Worm (Caenorhabditis elegans) whole organism, late embryonic: ENCODE results near the gene C25F9.12.

Source experiments
- C08G9.2 ChIP-seq: sonication (generic microtip); optimal IDR thresholded peaks from 2 replicates; lab custom pipeline; 2016; ENCODE audit warnings: mild to moderate bottlenecking, missing genetic modification characterization, moderate library complexity, missing compliant biosample characterization
- C38D4.7 ChIP-seq: fragments of 200-800 bp; sonication (Bioruptor generic); optimal IDR thresholded peaks from 2 replicates; lab custom pipeline; 2018; ENCODE audit warnings: mild to moderate bottlenecking, missing genetic modification characterization, moderate library complexity, missing compliant biosample characterization
- F13H6.1 ChIP-seq: sonication (generic microtip); optimal IDR thresholded peaks from 2 replicates; lab custom pipeline; 2016; ENCODE audit warnings: missing genetic modification characterization, missing compliant biosample characterization
- K02D7.2 ChIP-seq: sonication (generic microtip); optimal IDR thresholded peaks from 2 replicates; lab custom pipeline; 2017; ENCODE audit warnings: mild to moderate bottlenecking, missing genetic modification characterization, missing compliant biosample characterization
- T23F11.4 ChIP-seq: fragments of 200-800 bp; sonication (Bioruptor generic); optimal IDR thresholded peaks from 2 replicates; lab custom pipeline; 2018; ENCODE audit warnings: mild to moderate bottlenecking, missing genetic modification characterization, missing compliant biosample characterization
- ama-1 ChIP-seq: fragments of 150-350 bp; optimal IDR thresholded peaks from 2 replicates; lab custom pipeline; 2014
- ceh-14 ChIP-seq: sonication (generic microtip); optimal IDR thresholded peaks from 2 replicates; lab custom pipeline; 2016; ENCODE audit warnings: missing genotype, missing genetic modification characterization, missing compliant biosample characterization
- ceh-18 ChIP-seq: sonication (generic microtip); optimal IDR thresholded peaks from 2 replicates; lab custom pipeline; 2016; ENCODE audit warnings: missing genetic modification characterization, missing compliant biosample characterization
- ceh-30 ChIP-seq: fragments of 150-350 bp; optimal IDR thresholded peaks from 2 replicates; lab custom pipeline; 2014; ENCODE audit warnings: missing biosample characterization, missing genetic modification characterization
- ceh-31 ChIP-seq: sonication (generic microtip); optimal IDR thresholded peaks from 2 replicates; lab custom pipeline; 2016; ENCODE audit warnings: missing genetic modification characterization, missing compliant biosample characterization
- ceh-34 ChIP-seq: sonication (generic microtip); optimal IDR thresholded peaks from 2 replicates; lab custom pipeline; 2016; ENCODE audit warnings: mild to moderate bottlenecking, missing genetic modification characterization, missing compliant biosample characterization
- ceh-6 ChIP-seq: fragments of 200-800 bp; sonication (Bioruptor generic); optimal IDR thresholded peaks from 2 replicates; lab custom pipeline; 2018; ENCODE audit warnings: mild to moderate bottlenecking, missing genetic modification characterization, missing compliant biosample characterization
- ceh-9 ChIP-seq: sonication (generic microtip); optimal IDR thresholded peaks from 2 replicates; lab custom pipeline; 2016; ENCODE audit warnings: mild to moderate bottlenecking, missing genetic modification characterization, inconsistent platforms, missing compliant biosample characterization
- fax-1 ChIP-seq: sonication (generic microtip); optimal IDR thresholded peaks from 2 replicates; lab custom pipeline; 2016; ENCODE audit warnings: missing genotype, missing genetic modification characterization, missing compliant biosample characterization
- fkh-6 ChIP-seq: sonication (generic microtip); optimal IDR thresholded peaks from 2 replicates; lab custom pipeline; 2016; ENCODE audit warnings: missing genetic modification characterization, missing compliant biosample characterization
- hlh-13 ChIP-seq: fragments of 200-800 bp; sonication (Bioruptor generic); optimal IDR thresholded peaks from 2 replicates; lab custom pipeline; 2018; ENCODE audit warnings: mild to moderate bottlenecking, missing genetic modification characterization, missing compliant biosample characterization
- hlh-15 ChIP-seq: sonication (generic microtip); optimal IDR thresholded peaks from 2 replicates; lab custom pipeline; 2016; ENCODE audit warnings: missing genetic modification characterization, missing compliant biosample characterization
- hlh-30 ChIP-seq: sonication (generic microtip); optimal IDR thresholded peaks from 2 replicates; lab custom pipeline; 2017; ENCODE audit warnings: antibody characterized with exemption, missing genetic modification characterization, missing compliant biosample characterization; ENCODE audit not compliant: insufficient read depth
- hlh-6 ChIP-seq: sonication (generic microtip); optimal IDR thresholded peaks from 2 replicates; lab custom pipeline; 2016; ENCODE audit warnings: missing genotype, missing genetic modification characterization, missing compliant biosample characterization
- hlh-8 ChIP-seq: sonication (generic microtip); optimal IDR thresholded peaks from 2 replicates; lab custom pipeline; 2016; ENCODE audit warnings: missing genotype, missing genetic modification characterization, missing compliant biosample characterization
- lim-6 ChIP-seq: sonication (generic microtip); optimal IDR thresholded peaks from 2 replicates; lab custom pipeline; 2016; ENCODE audit warnings: missing genetic modification characterization, missing compliant biosample characterization
- madf-2 ChIP-seq: sonication (generic microtip); optimal IDR thresholded peaks from 2 replicates; lab custom pipeline; 2017; ENCODE audit warnings: missing genetic modification characterization, missing compliant biosample characterization
- pag-3 ChIP-seq: sonication (generic microtip); optimal IDR thresholded peaks from 2 replicates; lab custom pipeline; 2016; ENCODE audit warnings: missing compliant biosample characterization, missing genetic modification characterization, borderline replicate concordance
- pat-9 ChIP-seq: fragments of 200-800 bp; sonication (Bioruptor generic); optimal IDR thresholded peaks from 2 replicates; lab custom pipeline; 2018; ENCODE audit warnings: mild to moderate bottlenecking, missing genetic modification characterization, moderate library complexity, missing compliant biosample characterization
- pax-1 ChIP-seq: fragments of 150-350 bp; optimal IDR thresholded peaks from 2 replicates; lab custom pipeline; 2014; ENCODE audit warnings: missing biosample characterization, missing genetic modification characterization
- pha-2 ChIP-seq: sonication (generic microtip); optimal IDR thresholded peaks from 2 replicates; lab custom pipeline; 2017; ENCODE audit warnings: mild to moderate bottlenecking, missing genetic modification characterization, missing compliant biosample characterization
- pros-1 ChIP-seq: fragments of 150-350 bp; optimal IDR thresholded peaks from 2 replicates; lab custom pipeline; 2014; ENCODE audit warnings: missing biosample characterization, missing genetic modification reagents, missing genetic modification characterization
- rnt-1 ChIP-seq: sonication (generic microtip); optimal IDR thresholded peaks from 2 replicates; lab custom pipeline; 2016; ENCODE audit warnings: missing genetic modification characterization, missing compliant biosample characterization
- sox-2 ChIP-seq: fragments of 200-800 bp; sonication (Bioruptor generic); IDR thresholded peaks from 2 replicates; pipeline ENCODE4 v1.3.6; 2022; ENCODE audit warnings: missing genetic modification reagents, missing genetic modification characterization, missing compliant biosample characterization
- ttx-3 ChIP-seq: sonication (generic microtip); optimal IDR thresholded peaks from 2 replicates; lab custom pipeline; 2016; ENCODE audit warnings: missing genetic modification reagents, missing genetic modification characterization, missing compliant biosample characterization
- unc-3 ChIP-seq, 2 experiments: fragments of 200-800 bp in 1 of 2; sonication (Bioruptor generic) in 1 of 2; sonication (generic microtip) in 1 of 2; conservative IDR thresholded peaks in 1 of 2; optimal IDR thresholded peaks in 1 of 2; 2 replicates each; pipeline versions ENCODE4 v1.3.6 to Lab custom; 2016 to 2022; ENCODE audit warnings: missing compliant biosample characterization in 2 of 2, missing genetic modification characterization in 2 of 2, missing genetic modification reagents in 1 of 2
- zip-5 ChIP-seq: sonication (generic microtip); optimal IDR thresholded peaks from 2 replicates; lab custom pipeline; 2016; ENCODE audit warnings: missing genetic modification characterization, missing compliant biosample characterization
- ztf-16 ChIP-seq: sonication (generic microtip); optimal IDR thresholded peaks from 2 replicates; lab custom pipeline; 2017; ENCODE audit warnings: missing genetic modification characterization, missing compliant biosample characterization

Gene C25F9.12

ce11 chrV:19396576-19397313, 6.0 kb downstream of the C25F9.12 start:
- TF ChIP-seq hlh-30 (no peak), sox-2 (GFP tag; lab: Robert Waterston, UW) (no peak), ama-1 (no peak), K02D7.2 (tag; lab: Kevin White, UChicago) (no peak), ceh-14 (tag; lab: Kevin White, UChicago) (no peak), fax-1 (no peak), pax-1 (tag; lab: Kevin White, UChicago) (no peak), ceh-9 (tag; lab: Kevin White, UChicago) (no peak), F13H6.1 (tag; lab: Kevin White, UChicago) (no peak), pat-9 (tag; lab: Kevin White, UChicago) (no peak), T23F11.4 (GFP tag; lab: Kevin White, UChicago) (no peak), zip-5 (tag; lab: Kevin White, UChicago) (no peak), fkh-6 (tag; lab: Kevin White, UChicago) (no peak), ceh-18 (tag; lab: Kevin White, UChicago) (no peak), ceh-31 (tag; lab: Kevin White, UChicago) (no peak)

ce11 chrV:19394750-19395149, 8.0 kb downstream of the C25F9.12 start, which contains the start of gene C25F9.8:
Gene C25F9.8, plus strand, starts transcription at chrV:19395050.
- TF ChIP-seq ceh-6 = no peak

- TF ChIP-seq hlh-15 (tag; lab: Kevin White, UChicago) = no peak
- TF ChIP-seq pha-2 = peak; percentile 58
- no peak for TF ChIP-seq sox-2 (GFP tag; lab: Robert Waterston, UW)
- no peak for TF ChIP-seq ttx-3 (tag; lab: Kevin White, UChicago)
- no peak for TF ChIP-seq pros-1
- no peak for TF ChIP-seq hlh-13 (GFP tag; lab: Kevin White, UChicago)
- TF ChIP-seq ceh-30 = no peak
- no peak for TF ChIP-seq lim-6
- no peak for TF ChIP-seq ceh-18 (tag; lab: Kevin White, UChicago)
- TF ChIP-seq ceh-31 (tag; lab: Kevin White, UChicago) = no peak
- no peak for TF ChIP-seq madf-2 (tag; lab: Kevin White, UChicago)
- no peak for TF ChIP-seq ceh-34 (tag; lab: Kevin White, UChicago)
- TF ChIP-seq ceh-14 (tag; lab: Kevin White, UChicago) = peak; percentile 16
- TF ChIP-seq ama-1 = no peak
- TF ChIP-seq ceh-6 = no peak
Measured at ce11 chrV:19391242-19391641, 11.5 kb downstream of the C25F9.12 start.

ce11 chrV:19390029-19390428, 12.7 kb downstream of the C25F9.12 start, which contains the start of gene slcr-46.2:
Gene slcr-46.2, minus strand, starts transcription at chrV:19390129.
- TF ChIP-seq ztf-16 (tag; lab: Kevin White, UChicago) = no peak
- no peak for TF ChIP-seq rnt-1 (tag; lab: Kevin White, UChicago)
- no peak for TF ChIP-seq C38D4.7 (GFP tag; lab: Kevin White, UChicago)
- TF ChIP-seq pros-1 = no peak
- no peak for TF ChIP-seq pha-2
- no peak for TF ChIP-seq pag-3 (tag; lab: Kevin White, UChicago)
- no peak for TF ChIP-seq ceh-14 (tag; lab: Kevin White, UChicago)
- no peak for TF ChIP-seq ceh-30
- no peak for TF ChIP-seq ama-1
- no peak for TF ChIP-seq hlh-6
- TF ChIP-seq hlh-13 (GFP tag; lab: Kevin White, UChicago) = no peak
- no peak for TF ChIP-seq C08G9.2
- no peak for TF ChIP-seq ceh-9 (tag; lab: Kevin White, UChicago)
- no peak for TF ChIP-seq hlh-8 (tag; lab: Kevin White, UChicago)
- no peak for TF ChIP-seq ceh-6
- no peak for TF ChIP-seq T23F11.4 (GFP tag; lab: Kevin White, UChicago)
- no peak for TF ChIP-seq unc-3 (GFP tag; conservative IDR thresholded peaks at IDR 0.05; lab: Robert Waterston, UW)
- no peak for TF ChIP-seq unc-3 (tag; optimal IDR thresholded peaks at IDR 0.05; lab: Kevin White, UChicago)
- TF ChIP-seq pat-9 (tag; lab: Kevin White, UChicago) = no peak
